Fruit fly (Drosophila melanogaster): ENCODE measurements around the gene cDIP.

Gene cDIP

DNA sequence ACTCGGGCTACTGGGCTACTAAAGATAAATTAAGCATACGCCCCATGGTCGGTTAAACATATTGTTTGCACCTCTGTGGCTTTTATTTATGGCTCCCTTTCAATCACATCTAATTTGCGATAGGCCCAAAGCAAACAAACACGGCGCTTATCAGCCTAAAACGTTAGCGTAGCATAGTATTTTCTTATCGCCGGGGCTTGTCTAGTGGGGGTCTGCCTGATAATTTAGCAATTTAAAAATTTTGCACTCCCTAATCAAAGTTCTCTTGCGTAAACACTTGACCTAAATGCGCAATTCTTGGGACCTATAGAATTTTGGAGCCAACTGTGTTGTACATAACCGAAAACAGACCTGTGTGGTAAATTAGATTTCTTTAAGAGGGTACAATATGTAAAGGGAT, 37.2 kb upstream of the cDIP start (continued):
- TF ChIP-seq CG14441 (GFP tag; IDR thresholded peaks at IDR 0.05) (0 out of 2 replicates have a peak, but pooled peaks have one; percentile 17), CG4854 (GFP tag; optimal IDR thresholded peaks at IDR 0.05) (no peak), CG3281 (GFP tag; optimal IDR thresholded peaks at IDR 0.05) (no peak), al (GFP tag; IDR thresholded peaks at IDR 0.05) (no peak), CG8290 (GFP tag; optimal IDR thresholded peaks at IDR 0.05) (no peak), CG8290 (tag; optimal IDR thresholded peaks at IDR 0.05) (peak in 1 of 2 experiments; percentile 5), CG1647 (GFP tag; optimal IDR thresholded peaks at IDR 0.05) (no peak), CG9797 (GFP tag; optimal IDR thresholded peaks at IDR 0.05) (no peak), CG10543 (GFP tag; optimal IDR thresholded peaks at IDR 0.05) (peak; percentile 20), CG18599 (GFP tag; optimal IDR thresholded peaks at IDR 0.05) (peak; percentile 2), Dbx (GFP tag; IDR thresholded peaks at IDR 0.05) (no peak), CG8924 (tag; optimal IDR thresholded peaks at IDR 0.05) (no peak), CG15073 (GFP tag; optimal IDR thresholded peaks at IDR 0.05) (no peak), lab (GFP tag; optimal IDR thresholded peaks at IDR 0.05) (peak; percentile 74), grn (GFP tag; optimal IDR thresholded peaks at IDR 0.05) (peak; percentile 83), Awh (GFP tag; IDR thresholded peaks at IDR 0.05) (no peak), onecut (GFP tag; IDR thresholded peaks at IDR 0.05) (no peak), B-H2 (GFP tag; optimal IDR thresholded peaks at IDR 0.05) (peak; percentile 36), CG7745 (tag; optimal IDR thresholded peaks at IDR 0.05) (no peak), Sry-δ (GFP tag; optimal IDR thresholded peaks at IDR 0.05) (no peak), NK7.1 (GFP tag; optimal IDR thresholded peaks at IDR 0.05) (no peak), Six4 (GFP tag; optimal IDR thresholded peaks at IDR 0.05) (no peak), exex (tag; optimal IDR thresholded peaks at IDR 0.05) (peak; percentile 97), Med (GFP tag) (peak; percentile 57), Hr39 (optimal IDR thresholded peaks at IDR 0.05) (no peak), BtbVII (GFP tag; optimal IDR thresholded peaks at IDR 0.05) (peak; percentile 1), CG13624 (GFP tag; optimal IDR thresholded peaks at IDR 0.05) (no peak), CkIIα-i1 (GFP tag; IDR thresholded peaks at IDR 0.05) (no peak), ems (GFP tag; optimal IDR thresholded peaks at IDR 0.05) (no peak), CG30431 (GFP tag; optimal IDR thresholded peaks at IDR 0.05) (no peak), sr (GFP tag; IDR thresholded peaks at IDR 0.05) (no peak), vfl (GFP tag; optimal IDR thresholded peaks at IDR 0.05) (no peak), Meics (GFP tag; optimal IDR thresholded peaks at IDR 0.05) (peak; percentile 8), nmo (GFP tag; optimal IDR thresholded peaks at IDR 0.05) (no peak), Gsc (GFP tag; IDR thresholded peaks at IDR 0.05) (no peak), GATAe (GFP tag; conservative IDR thresholded peaks at IDR 0.05) (peak; percentile 53), CG15514 (GFP tag; optimal IDR thresholded peaks at IDR 0.05) (no peak), dysf (GFP tag; IDR thresholded peaks at IDR 0.05) (no peak), da (GFP tag; optimal IDR thresholded peaks at IDR 0.05) (no peak), sd (tag; optimal IDR thresholded peaks at IDR 0.05) (peak; percentile 83)

- TF ChIP-seq Med (GFP tag) (peak; percentile 18), p53 (GFP tag; optimal IDR thresholded peaks at IDR 0.05) (no peak)
Measured at dm6 chr3R:21197566-21197965, 36.7 kb upstream of the cDIP start.

Measured in whole organism, embryonic.